Fruit fly (Drosophila melanogaster) whole organism: ENCODE results near the gene CG10019.
A peak's percentile ranks its signal among the peaks of the same experiment; 100 is the strongest.

ENCODE experiments used
- CG8478 ChIP-seq: fragments of >200 bp; optimal IDR thresholded peaks from 2 replicates; lab custom pipeline; 2018; ENCODE audit warnings: inconsistent platforms
- Dll ChIP-seq: fragments of >200 bp; optimal IDR thresholded peaks from 2 replicates; lab custom pipeline; 2017
- EcR ChIP-seq, 2 experiments: fragments of >200 bp; optimal IDR thresholded peaks; 2 replicates each; lab custom pipeline; 2017; ENCODE audit warnings: missing biosample characterization in 2 of 2, missing genetic modification characterization in 2 of 2, missing genetic modification reagents in 2 of 2
- pan ChIP-seq: fragments of >200 bp; optimal IDR thresholded peaks from 2 replicates; lab custom pipeline; 2017
- psq ChIP-seq: fragments of >200 bp; optimal IDR thresholded peaks from 2 replicates; lab custom pipeline; 2017
- usp ChIP-seq: fragments of >200 bp; optimal IDR thresholded peaks from 2 replicates; lab custom pipeline; 2017; ENCODE audit warnings: missing biosample characterization, missing genetic modification characterization, mixed read lengths

Gene CG10019

DNA sequence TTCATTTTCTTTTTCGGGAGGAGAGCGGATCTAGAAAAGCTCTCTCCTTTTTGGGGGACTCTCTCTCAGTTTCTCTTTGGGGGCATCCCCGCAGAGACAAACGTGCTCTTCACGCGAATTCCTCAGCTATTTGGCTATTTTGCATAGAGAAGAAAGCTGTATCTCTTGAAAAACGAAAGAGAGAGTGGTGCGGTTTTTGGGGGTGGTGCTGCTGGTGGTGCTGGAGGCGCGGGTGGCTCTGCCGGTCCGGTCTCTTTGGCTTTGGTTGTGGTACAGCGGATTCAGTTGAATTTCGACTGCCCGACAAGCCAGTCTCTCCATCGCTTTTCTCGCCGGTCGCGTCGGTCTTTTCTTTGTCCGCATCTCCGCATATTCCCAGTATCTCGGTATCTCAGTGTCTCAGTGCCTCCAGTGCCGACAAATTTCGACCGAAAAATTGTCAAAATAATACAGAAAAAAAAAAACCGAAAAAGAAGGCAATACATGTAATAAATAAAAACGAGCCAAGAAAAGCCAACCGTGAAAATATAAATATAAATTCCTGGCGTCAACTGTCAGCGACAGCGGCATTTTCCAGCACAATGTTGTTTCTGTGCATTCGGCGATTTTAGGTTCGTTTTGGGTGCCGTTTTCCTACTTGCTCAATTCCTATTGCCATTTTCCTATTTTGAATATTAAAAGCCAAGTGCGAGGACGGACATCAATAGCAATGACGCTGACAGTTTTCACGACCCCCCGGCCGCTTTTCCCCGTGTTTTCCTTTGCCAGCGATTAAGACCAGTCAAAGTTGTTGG, at the start of gene CG10019:
TSS of gene CG10019 (plus strand) at position 285 of the 794 bp plus-strand sequence.
- TF ChIP-seq EcR (GFP tag; optimal IDR thresholded peaks at IDR 0.05; lab: Kevin White, UChicago) (no peak), Dll (lab: Kevin White, UChicago) (peak; percentile 70)

dm6 chr2L:3681338-3681737, 48.9 kb upstream of the CG10019 start:
- no peak for TF ChIP-seq EcR (GFP tag; optimal IDR thresholded peaks at IDR 0.05; lab: Kevin White, UChicago)
- no peak for TF ChIP-seq CG8478
- no peak for TF ChIP-seq psq (lab: Kevin White, UChicago)
- TF ChIP-seq Dll (lab: Kevin White, UChicago) = no peak
- no peak for TF ChIP-seq pan (lab: Kevin White, UChicago)
- TF ChIP-seq usp = no peak

- no peak for TF ChIP-seq psq (lab: Kevin White, UChicago)
- no peak for TF ChIP-seq pan (lab: Kevin White, UChicago)
- no peak for TF ChIP-seq CG8478
- no peak for TF ChIP-seq EcR (GFP tag; optimal IDR thresholded peaks at IDR 0.05; lab: Kevin White, UChicago)
- TF ChIP-seq usp = no peak
- no peak for TF ChIP-seq Dll (lab: Kevin White, UChicago)
These were observed 47.8 kb upstream of the CG10019 start for dm6 chr2L:3682489-3682888.

DNA sequence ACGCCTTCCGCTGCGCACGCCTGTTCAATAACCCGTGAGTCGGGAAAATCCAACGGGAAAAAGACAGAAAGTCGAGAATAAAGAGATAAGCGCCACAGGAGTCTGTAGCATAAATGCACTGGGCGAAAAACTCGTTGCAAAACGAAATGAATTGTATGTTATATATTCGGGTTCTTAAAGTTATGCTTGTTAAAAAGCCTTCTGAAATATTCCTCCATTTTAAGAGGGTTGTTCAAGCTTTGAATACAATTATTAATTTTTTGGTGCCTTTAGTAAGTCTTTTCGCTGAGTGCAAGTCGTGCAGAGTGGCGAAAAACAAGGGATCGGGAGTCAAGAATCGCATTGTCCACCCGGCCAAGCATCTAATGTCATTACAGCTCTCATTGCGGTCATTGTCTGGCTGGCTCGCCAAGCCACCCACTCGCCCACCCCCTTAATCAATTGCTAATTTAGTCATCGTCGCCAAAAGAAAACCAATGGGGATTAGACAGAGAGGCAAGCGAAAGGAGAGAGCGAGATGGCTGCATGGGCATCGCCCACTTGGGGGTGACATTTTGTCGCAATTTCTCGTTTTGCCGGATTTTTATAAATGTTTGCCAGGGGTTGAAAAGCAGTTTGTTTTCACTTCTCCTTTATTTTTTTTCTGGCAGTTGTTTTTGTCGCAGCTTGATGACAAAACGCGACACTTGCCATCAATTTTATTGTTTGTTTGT, 45.0 kb upstream of the CG10019 start:
- TF ChIP-seq usp (no peak), EcR (GFP tag; optimal IDR thresholded peaks at IDR 0.05; lab: Kevin White, UChicago) (no peak), pan (lab: Kevin White, UChicago) (no peak), CG8478 (no peak), psq (lab: Kevin White, UChicago) (no peak), Dll (lab: Kevin White, UChicago) (no peak)

- TF ChIP-seq CG8478 (no peak), EcR (GFP tag; optimal IDR thresholded peaks at IDR 0.05; lab: Kevin White, UChicago) (no peak), pan (lab: Kevin White, UChicago) (no peak), psq (lab: Kevin White, UChicago) (no peak), usp (no peak), Dll (lab: Kevin White, UChicago) (no peak)
These were observed 37.8 kb upstream of the CG10019 start, which contains the start of gene CG16704 for dm6 chr2L:3692466-3692865. CG16704 (minus strand) TSS chr2L:3692587.

- TF ChIP-seq EcR (GFP tag; optimal IDR thresholded peaks at IDR 0.05; lab: Kevin White, UChicago) (no peak), Dll (lab: Kevin White, UChicago) (no peak)
These were observed 37.2 kb upstream of the CG10019 start, which contains the start of gene CG3513 for dm6 chr2L:3693082-3693481. CG3513 (minus strand) TSS chr2L:3693182.

DNA sequence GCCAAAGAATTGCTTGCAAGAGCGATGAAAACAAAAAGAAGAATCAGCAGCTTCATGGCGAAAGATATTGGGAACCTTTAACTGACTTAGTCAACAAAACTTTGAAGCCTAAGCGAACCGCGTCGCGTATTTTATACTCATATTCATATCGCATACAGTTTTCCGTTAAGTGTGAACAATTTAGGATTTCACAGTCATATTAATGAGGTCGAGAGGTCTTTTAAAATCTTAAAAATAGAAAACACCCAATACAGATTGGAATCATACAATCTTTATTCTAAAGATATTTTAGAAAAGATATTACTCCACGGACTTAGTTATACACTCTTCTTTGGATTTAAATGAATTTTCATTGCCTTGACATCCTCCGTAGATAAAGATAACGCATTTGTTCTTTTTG, 36.5 kb upstream of the CG10019 start, which contains the start of gene Acp24A4:
TSS of gene Acp24A4 (minus strand) at position 101 of the 400 bp plus-strand sequence.
- no peak for TF ChIP-seq EcR (GFP tag; optimal IDR thresholded peaks at IDR 0.05; lab: Kevin White, UChicago)
- TF ChIP-seq CG8478 = no peak
- no peak for TF ChIP-seq usp
- TF ChIP-seq pan (lab: Kevin White, UChicago) = no peak
- no peak for TF ChIP-seq Dll (lab: Kevin White, UChicago)
- no peak for TF ChIP-seq psq (lab: Kevin White, UChicago)

DNA sequence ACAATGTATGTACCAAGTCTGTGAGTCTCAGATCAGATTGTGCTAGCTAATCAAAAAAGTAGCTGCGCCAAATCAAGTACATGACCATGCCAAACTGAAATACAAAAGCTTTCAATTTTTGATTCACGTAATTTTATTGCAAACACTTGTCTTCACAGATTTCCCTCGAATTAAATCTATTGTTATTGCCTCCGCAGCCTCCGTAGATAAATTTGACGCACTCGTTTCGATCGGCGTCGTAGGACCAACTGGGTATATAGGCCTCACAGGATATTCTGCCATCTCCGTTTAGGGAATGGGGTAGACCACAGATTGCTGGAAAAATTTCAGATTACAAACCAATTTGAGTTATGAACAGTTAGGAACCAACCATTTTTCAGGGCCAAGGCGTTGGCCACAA, 35.3 kb upstream of the CG10019 start, which contains the start of gene CG43165:
TSS of gene CG43165 (minus strand) at position 101 of the 400 bp plus-strand sequence.
- TF ChIP-seq EcR (GFP tag; optimal IDR thresholded peaks at IDR 0.05; lab: Kevin White, UChicago) = no peak
- no peak for TF ChIP-seq usp
- no peak for TF ChIP-seq pan (lab: Kevin White, UChicago)
- TF ChIP-seq psq (lab: Kevin White, UChicago) = no peak
- TF ChIP-seq CG8478 = no peak
- TF ChIP-seq Dll (lab: Kevin White, UChicago) = no peak

DNA sequence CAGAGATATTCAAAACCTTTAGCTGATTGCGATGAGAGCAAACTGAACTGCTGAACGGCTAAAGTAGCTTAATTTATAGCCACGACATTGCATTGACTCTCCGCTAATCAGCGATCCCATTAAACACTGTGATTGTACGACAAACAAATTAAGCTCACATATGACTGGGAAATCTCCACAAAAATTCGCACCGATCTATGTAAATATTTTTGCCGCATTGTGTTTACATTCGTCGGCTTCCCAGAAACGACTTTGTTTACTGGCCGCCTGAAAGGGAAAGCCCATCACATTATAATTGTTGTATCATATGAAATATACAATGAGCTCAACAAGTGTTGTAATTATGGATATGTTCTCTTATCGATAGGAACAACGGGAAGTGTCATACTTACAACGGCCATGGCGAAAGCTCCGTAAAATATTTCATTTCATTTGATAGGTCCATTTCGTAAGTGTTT, 34.9 kb upstream of the CG10019 start, which contains the start of gene CG16713:
TSS of gene CG16713 (minus strand) at position 51 of the 458 bp plus-strand sequence.
- no peak for TF ChIP-seq EcR (GFP tag; optimal IDR thresholded peaks at IDR 0.05; lab: Kevin White, UChicago)
- no peak for TF ChIP-seq CG8478
- no peak for TF ChIP-seq pan (lab: Kevin White, UChicago)
- no peak for TF ChIP-seq Dll (lab: Kevin White, UChicago)
- TF ChIP-seq psq (lab: Kevin White, UChicago) = no peak
- no peak for TF ChIP-seq usp

DNA sequence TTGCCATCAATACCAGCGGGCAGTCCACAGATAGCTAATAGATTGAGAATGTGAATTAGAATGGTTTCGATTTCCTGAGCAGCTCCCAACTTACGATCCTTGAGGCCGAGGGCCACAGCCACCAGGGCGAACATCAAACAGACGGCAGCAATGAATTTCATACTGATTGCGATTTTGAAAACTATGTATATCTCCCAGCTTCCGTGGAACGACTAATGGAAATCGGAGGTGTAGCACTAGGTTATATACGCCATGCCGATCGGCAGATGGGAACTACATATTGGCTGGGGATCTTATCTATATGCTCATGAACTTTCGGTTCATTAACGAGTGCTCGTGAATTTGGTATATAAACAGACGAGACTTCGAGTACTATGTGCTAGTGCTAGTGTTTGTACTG, 33.8 kb upstream of the CG10019 start, which contains the start of gene IM33:
TSS of gene IM33 (minus strand) at position 221 of the 400 bp plus-strand sequence.
- TF ChIP-seq psq (lab: Kevin White, UChicago) = no peak
- no peak for TF ChIP-seq EcR (GFP tag; optimal IDR thresholded peaks at IDR 0.05; lab: Kevin White, UChicago)
- no peak for TF ChIP-seq CG8478
- TF ChIP-seq pan (lab: Kevin White, UChicago) = no peak
- no peak for TF ChIP-seq usp
- TF ChIP-seq Dll (lab: Kevin White, UChicago) = no peak

DNA sequence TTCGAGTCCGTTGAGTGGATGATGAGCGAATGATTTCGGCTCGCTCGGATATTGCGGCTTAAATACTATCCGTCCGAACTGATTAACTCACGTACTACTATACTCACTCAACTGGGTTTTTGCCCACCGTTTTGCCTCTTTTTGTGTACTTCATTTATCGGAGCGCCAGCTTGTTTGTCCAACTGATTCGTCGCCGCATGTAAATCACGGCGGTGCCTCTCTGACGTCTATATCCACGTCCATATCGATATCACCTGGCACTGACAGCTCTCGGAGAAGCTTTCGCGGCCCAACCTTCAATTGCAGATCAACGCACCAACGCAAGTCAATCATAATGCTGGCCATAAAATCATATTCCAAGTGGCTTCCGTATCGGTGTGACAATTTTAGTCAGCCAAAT, 32.5 kb upstream of the CG10019 start, which contains the start of gene CG3604:
TSS of gene CG3604 (minus strand) at position 101 of the 400 bp plus-strand sequence.
- no peak for TF ChIP-seq pan (lab: Kevin White, UChicago)
- no peak for TF ChIP-seq usp
- TF ChIP-seq EcR (GFP tag; optimal IDR thresholded peaks at IDR 0.05; lab: Kevin White, UChicago) = no peak
- no peak for TF ChIP-seq CG8478
- TF ChIP-seq psq (lab: Kevin White, UChicago) = no peak
- no peak for TF ChIP-seq Dll (lab: Kevin White, UChicago)
